Worm (Caenorhabditis elegans): ENCODE measurements around the gene F09E10.6.
A peak's percentile ranks its signal among the peaks of the same experiment; 100 is the strongest.

F09E10.6 gene

ce11 chrX:1486135-1486648, 11.3 kb downstream of the F09E10.6 start, which contains the start of the genes D1005.10 and dhs-25:
Gene D1005.10 (minus strand): TSS chrX:1486185.
Gene dhs-25 (plus strand): TSS chrX:1486532.
- TF ChIP-seq unc-55 (GFP tag; optimal IDR thresholded peaks at IDR 0.05): peak; percentile 44
- peak; percentile 7 for TF ChIP-seq tbx-2 (tag; optimal IDR thresholded peaks at IDR 0.05)
- TF ChIP-seq lim-6 (tag; optimal IDR thresholded peaks at IDR 0.05): no peak
- peak; percentile 9 for TF ChIP-seq hlh-30 (tag; optimal IDR thresholded peaks at IDR 0.05; ENCODE audit: insufficient read depth)
- TF ChIP-seq zip-5 (tag; optimal IDR thresholded peaks at IDR 0.05): no peak
- peak; percentile 39 for TF ChIP-seq sdc-2 (tag; optimal IDR thresholded peaks at IDR 0.05)
- TF ChIP-seq nfya-1 (tag; optimal IDR thresholded peaks at IDR 0.05): peak; percentile 12

ce11 chrX:1485718-1486117, 11.8 kb downstream of the F09E10.6 start, which contains the start of gene D1005.4:
Gene D1005.4 (minus strand): TSS chrX:1485818.
- TF ChIP-seq ceh-19 (GFP tag; optimal IDR thresholded peaks at IDR 0.05) (no peak), dmd-4 (tag; optimal IDR thresholded peaks at IDR 0.05; ENCODE audit: borderline replicate concordance) (no peak), pha-4 (tag; optimal IDR thresholded peaks at IDR 0.05) (no peak), Y22D7AL.16 (tag; optimal IDR thresholded peaks at IDR 0.05) (no peak), pat-9 (tag; optimal IDR thresholded peaks at IDR 0.05) (no peak), pros-1 (tag; optimal IDR thresholded peaks at IDR 0.05) (no peak), che-1 (tag; optimal IDR thresholded peaks at IDR 0.05) (no peak), fkh-6 (tag; optimal IDR thresholded peaks at IDR 0.05) (no peak), nhr-11 (tag; optimal IDR thresholded peaks at IDR 0.05) (no peak), hlh-15 (tag; optimal IDR thresholded peaks at IDR 0.05) (no peak), gmeb-2 (tag; optimal IDR thresholded peaks at IDR 0.05) (no peak), odd-2 (tag; optimal IDR thresholded peaks at IDR 0.05) (no peak), nfya-1 (tag; optimal IDR thresholded peaks at IDR 0.05) (no peak), ceh-18 (tag; optimal IDR thresholded peaks at IDR 0.05) (no peak)

ce11 chrX:1483229-1483628, 14.3 kb downstream of the F09E10.6 start:
- TF ChIP-seq dmd-4 (tag; optimal IDR thresholded peaks at IDR 0.05; ENCODE audit: borderline replicate concordance): no peak
- no peak for TF ChIP-seq tbx-7 (tag; optimal IDR thresholded peaks at IDR 0.05)
- no peak for TF ChIP-seq nhr-11 (tag; optimal IDR thresholded peaks at IDR 0.05)
- TF ChIP-seq madf-2 (tag; optimal IDR thresholded peaks at IDR 0.05): no peak

- TF ChIP-seq zip-5 (tag; optimal IDR thresholded peaks at IDR 0.05) (no peak), ceh-30 (tag; optimal IDR thresholded peaks at IDR 0.05) (no peak), elt-4 (tag; optimal IDR thresholded peaks at IDR 0.05) (no peak), ceh-19 (GFP tag; optimal IDR thresholded peaks at IDR 0.05) (no peak), ceh-6 (GFP tag; optimal IDR thresholded peaks at IDR 0.05) (no peak), T23F11.4 (GFP tag; optimal IDR thresholded peaks at IDR 0.05) (no peak), ceh-2 (tag; optimal IDR thresholded peaks at IDR 0.05) (no peak), ceh-48 (tag; optimal IDR thresholded peaks at IDR 0.05) (no peak), odd-2 (tag; optimal IDR thresholded peaks at IDR 0.05) (no peak), mec-3 (tag; optimal IDR thresholded peaks at IDR 0.05; ENCODE audit: borderline replicate concordance) (no peak), nfya-1 (tag; optimal IDR thresholded peaks at IDR 0.05) (no peak), ceh-24 (tag; optimal IDR thresholded peaks at IDR 0.05) (no peak), nhr-11 (tag; optimal IDR thresholded peaks at IDR 0.05) (no peak), gmeb-2 (tag; optimal IDR thresholded peaks at IDR 0.05) (no peak), madf-2 (tag; optimal IDR thresholded peaks at IDR 0.05) (no peak)
Measured at ce11 chrX:1480564-1480963, 16.9 kb downstream of the F09E10.6 start.

- TF ChIP-seq ceh-18 (tag; optimal IDR thresholded peaks at IDR 0.05): no peak
- no peak for TF ChIP-seq dmd-4 (tag; optimal IDR thresholded peaks at IDR 0.05; ENCODE audit: borderline replicate concordance)
- TF ChIP-seq ets-4 (tag; optimal IDR thresholded peaks at IDR 0.05): no peak
- no peak for TF ChIP-seq unc-3 (GFP tag; conservative IDR thresholded peaks at IDR 0.05)
- TF ChIP-seq unc-3 (tag; optimal IDR thresholded peaks at IDR 0.05): no peak
- TF ChIP-seq sox-2 (GFP tag; IDR thresholded peaks at IDR 0.05): no peak
- no peak for TF ChIP-seq ref-2 (tag; optimal IDR thresholded peaks at IDR 0.05)
- no peak for TF ChIP-seq gmeb-2 (tag; optimal IDR thresholded peaks at IDR 0.05)
- no peak for TF ChIP-seq ttx-3 (tag; optimal IDR thresholded peaks at IDR 0.05)
- no peak for TF ChIP-seq eyg-1 (tag; optimal IDR thresholded peaks at IDR 0.05)
- no peak for TF ChIP-seq ceh-9 (tag; optimal IDR thresholded peaks at IDR 0.05)
- no peak for TF ChIP-seq sox-4 (tag; optimal IDR thresholded peaks at IDR 0.05)
- TF ChIP-seq F13H6.1 (tag; optimal IDR thresholded peaks at IDR 0.05): no peak
- no peak for TF ChIP-seq odd-2 (tag; optimal IDR thresholded peaks at IDR 0.05)
- no peak for TF ChIP-seq madf-2 (tag; optimal IDR thresholded peaks at IDR 0.05)
- TF ChIP-seq unc-42 (tag; optimal IDR thresholded peaks at IDR 0.05): no peak
- TF ChIP-seq fkh-10 (GFP tag; optimal IDR thresholded peaks at IDR 0.05): no peak
- no peak for TF ChIP-seq hlh-15 (tag; optimal IDR thresholded peaks at IDR 0.05)
- no peak for TF ChIP-seq elt-4 (tag; optimal IDR thresholded peaks at IDR 0.05)
- no peak for TF ChIP-seq ama-1 (optimal IDR thresholded peaks at IDR 0.05)
Measured at ce11 chrX:1479637-1480036, 17.8 kb downstream of the F09E10.6 start.
